Worm (Caenorhabditis elegans): ENCODE data around the gene K10D6.4.

- TF ChIP-seq mab-5 (tag; optimal IDR thresholded peaks at IDR 0.05) = no peak
- no peak for TF ChIP-seq snpc-4 (tag; optimal IDR thresholded peaks at IDR 0.05)
- TF ChIP-seq nhr-28 (tag; optimal IDR thresholded peaks at IDR 0.05) = no peak
- no peak for TF ChIP-seq unc-62 (GFP tag; optimal IDR thresholded peaks at IDR 0.05)
- no peak for TF ChIP-seq elt-3 (tag; optimal IDR thresholded peaks at IDR 0.05)
- TF ChIP-seq sptf-1 (tag; optimal IDR thresholded peaks at IDR 0.05) = no peak
- TF ChIP-seq tbx-8 (GFP tag; optimal IDR thresholded peaks at IDR 0.05) = no peak
- no peak for TF ChIP-seq lsy-2 (tag; optimal IDR thresholded peaks at IDR 0.05)
- no peak for TF ChIP-seq blmp-1 (tag; optimal IDR thresholded peaks at IDR 0.05)
- no peak for TF ChIP-seq ceh-43 (GFP tag; optimal IDR thresholded peaks at IDR 0.05)
- TF ChIP-seq pha-4 (tag; optimal IDR thresholded peaks at IDR 0.05) = no peak
- no peak for TF ChIP-seq sem-2 (GFP tag; optimal IDR thresholded peaks at IDR 0.05)
Measured at ce11 chrV:11220936-11221335, 19.2 kb downstream of the K10D6.4 start, which contains the start of gene T19B10.2.

Measured in whole organism, mixed stage, embryonic.